Worm (Caenorhabditis elegans) whole organism, young adult: ENCODE data around the gene C54G10.1.

Experiments used
- B0261.1 ChIP-seq: sonication (generic microtip); optimal IDR thresholded peaks from 2 replicates; lab custom pipeline; 2016; ENCODE audit warnings: mild to moderate bottlenecking, missing genetic modification characterization, moderate library complexity, missing compliant biosample characterization
- chd-7 ChIP-seq: sonication (generic microtip); optimal IDR thresholded peaks from 2 replicates; lab custom pipeline; 2016; ENCODE audit warnings: mild to moderate bottlenecking, missing genetic modification characterization, moderate library complexity, missing compliant biosample characterization

C54G10.1 gene

ce11 chrV:14689060-14689750, 48.3 kb downstream of the C54G10.1 start, which contains the start of gene gasr-8 (continued):
- TF ChIP-seq B0261.1 (tag; lab: Kevin White, UChicago) (peak; percentile 85), chd-7 (tag; lab: Kevin White, UChicago) (no peak)
